Fruit fly (Drosophila melanogaster) Kc167 (cell line): ENCODE measurements around the gene squ.

Source experiments
- Myc ChIP-seq: fragments of >200 bp; optimal IDR thresholded peaks from 2 replicates; lab custom pipeline; 2017; ENCODE audit warnings: missing external identifiers
- Sin3A ChIP-seq: fragments of >200 bp; optimal IDR thresholded peaks from 2 replicates; lab custom pipeline; 2018; ENCODE audit warnings: missing external identifiers
- h ChIP-seq: fragments of >200 bp; optimal IDR thresholded peaks from 3 replicates; lab custom pipeline; 2018; ENCODE audit warnings: missing external identifiers
- insv ChIP-seq: fragments of >200 bp; optimal IDR thresholded peaks from 3 replicates; lab custom pipeline; 2018; ENCODE audit warnings: missing external identifiers
- ttk ChIP-seq: sonication (Bioruptor generic); optimal IDR thresholded peaks from 2 replicates; lab custom pipeline; 2017; ENCODE audit warnings: missing external identifiers

dm6 chr2L:16683958-16684877, 4.4 kb downstream of the squ start, which contains the start of gene CG31807:
- no peak for TF ChIP-seq Sin3A (lab: Kevin White, UChicago)
- TF ChIP-seq h (lab: Kevin White, UChicago) = no peak
- TF ChIP-seq Myc (lab: Kevin White, UChicago) = no peak
- no peak for TF ChIP-seq insv
- TF ChIP-seq ttk (lab: Kevin White, UChicago) = no peak
